Worm (Caenorhabditis elegans) whole organism, L4 larva: ENCODE results near the gene fbn-1.

Experiments
- Y48G9A.11 ChIP-seq: fragments of 200-800 bp; sonication (Bioruptor generic); IDR thresholded peaks from 2 replicates; pipeline ENCODE4 v1.3.6; 2022; ENCODE audit warnings: missing genetic modification reagents, missing genetic modification characterization, missing compliant biosample characterization
- ama-1 ChIP-seq: fragments of 150-350 bp; optimal IDR thresholded peaks from 2 replicates; lab custom pipeline; 2014; ENCODE audit warnings: inconsistent platforms, mixed read lengths
- ces-1 ChIP-seq: fragments of 150-350 bp; sonication (generic microtip); optimal IDR thresholded peaks from 4 replicates; lab custom pipeline; 2014; ENCODE audit warnings: missing biosample characterization, missing genetic modification reagents, missing genetic modification characterization
- lin-15B ChIP-seq: fragments of 150-350 bp; sonication (generic microtip); optimal IDR thresholded peaks from 3 replicates; lab custom pipeline; 2014; ENCODE audit warnings: missing biosample characterization, missing genetic modification characterization
- lir-3 ChIP-seq: sonication (generic microtip); optimal IDR thresholded peaks from 2 replicates; lab custom pipeline; 2016; ENCODE audit warnings: mild to moderate bottlenecking, missing genetic modification characterization, missing compliant biosample characterization
- lsy-2 ChIP-seq, 2 experiments: fragments of 150-350 bp in 1 of 2; sonication (generic microtip) in 1 of 2; optimal IDR thresholded peaks; 2 replicates each; lab custom pipeline; 2014 to 2017; ENCODE audit warnings: missing biosample characterization in 2 of 2, missing genetic modification characterization in 2 of 2
- nhr-102 ChIP-seq: sonication (generic microtip); optimal IDR thresholded peaks from 2 replicates; lab custom pipeline; 2016; ENCODE audit warnings: mild to moderate bottlenecking, missing genetic modification characterization, moderate library complexity, missing compliant biosample characterization
- nhr-111 ChIP-seq: fragments of 200-800 bp; sonication (Bioruptor generic); optimal IDR thresholded peaks from 2 replicates; lab custom pipeline; 2018; ENCODE audit warnings: mild to moderate bottlenecking, missing genetic modification characterization, missing compliant biosample characterization
- nhr-237 ChIP-seq: sonication (generic microtip); optimal IDR thresholded peaks from 2 replicates; lab custom pipeline; 2017; ENCODE audit warnings: missing biosample characterization, missing genetic modification characterization
- nhr-77 ChIP-seq: fragments of 150-350 bp; optimal IDR thresholded peaks from 2 replicates; lab custom pipeline; 2014; ENCODE audit warnings: missing biosample characterization, missing genetic modification characterization
- unc-130 ChIP-seq: sonication (generic microtip); optimal IDR thresholded peaks from 2 replicates; lab custom pipeline; 2016; ENCODE audit warnings: missing genetic modification reagents, missing genetic modification characterization, missing compliant biosample characterization
- ztf-11 ChIP-seq: fragments of 150-350 bp; optimal IDR thresholded peaks from 2 replicates; lab custom pipeline; 2014; ENCODE audit warnings: missing biosample characterization, missing genetic modification characterization

DNA sequence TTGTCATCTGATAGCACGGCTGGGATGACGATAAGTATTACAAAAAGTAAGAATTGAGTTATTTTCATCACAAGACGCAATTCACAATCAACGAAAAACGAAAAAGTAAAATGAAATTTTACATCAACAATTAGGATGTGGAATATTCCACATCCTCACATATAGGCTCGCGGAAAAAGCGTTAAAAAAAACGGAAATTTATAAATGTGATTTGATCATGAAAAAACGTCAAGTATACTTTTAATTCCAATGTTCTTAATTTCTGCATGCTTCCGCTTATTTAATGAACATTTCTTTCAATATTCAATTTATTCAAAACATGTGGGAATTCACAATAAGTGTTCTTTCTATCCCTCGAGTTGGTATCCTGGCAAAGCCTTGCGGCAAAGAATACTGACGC, 17.0 kb upstream of the fbn-1 start, which contains the start of gene T04A6.3:
- TF ChIP-seq nhr-111 (GFP tag; lab: Kevin White, UChicago) (no peak), lin-15B (tag; lab: Kevin White, UChicago) (no peak), unc-130 (GFP tag; lab: Kevin White, UChicago) (no peak), nhr-77 (tag; lab: Kevin White, UChicago) (no peak), ztf-11 (tag; lab: Kevin White, UChicago) (no peak), lsy-2 (tag; optimal IDR thresholded peaks at IDR 0.05; lab: Kevin White, UChicago) (no peak), ces-1 (GFP tag; lab: Kevin White, UChicago) (no peak), Y48G9A.11 (no peak), lir-3 (tag; lab: Kevin White, UChicago) (no peak), ama-1 (lab: Kevin White, UChicago) (no peak), nhr-102 (tag; lab: Kevin White, UChicago) (no peak), nhr-237 (tag; lab: Kevin White, UChicago) (no peak)
